Worm (Caenorhabditis elegans) whole organism, young adult: ENCODE measurements around the gene K09C6.2.
A peak's percentile ranks its signal among the peaks of the same experiment; 100 is the strongest.

Source experiments
- B0019.2 ChIP-seq: fragments of 200-800 bp; sonication (Bioruptor generic); conservative IDR thresholded peaks from 2 replicates; pipeline ENCODE4 v1.3.6; 2022; ENCODE audit warnings: missing genetic modification reagents, missing genetic modification characterization, missing compliant biosample characterization
- F57C9.4 ChIP-seq: sonication (generic microtip); optimal IDR thresholded peaks from 2 replicates; lab custom pipeline; 2017; ENCODE audit warnings: mild to moderate bottlenecking, missing genetic modification characterization, missing compliant biosample characterization
- atf-7 ChIP-seq: sonication (generic microtip); optimal IDR thresholded peaks from 2 replicates; lab custom pipeline; 2017; ENCODE audit warnings: mild to moderate bottlenecking, missing genetic modification characterization, missing compliant biosample characterization
- attf-5 ChIP-seq: fragments of 200-800 bp; sonication (Bioruptor generic); optimal IDR thresholded peaks from 2 replicates; lab custom pipeline; 2018; ENCODE audit warnings: mild to moderate bottlenecking, missing genetic modification characterization, missing compliant biosample characterization
- attf-6 ChIP-seq: fragments of 200-800 bp; sonication (Bioruptor generic); IDR thresholded peaks from 2 replicates; pipeline ENCODE4 v1.3.6; 2022; ENCODE audit warnings: missing genetic modification reagents, missing genetic modification characterization, missing compliant biosample characterization
- cebp-1 ChIP-seq, 2 experiments: fragments of 200-800 bp in 1 of 2; sonication (Bioruptor generic) in 1 of 2; sonication (generic microtip) in 1 of 2; IDR thresholded peaks in 1 of 2; optimal IDR thresholded peaks in 1 of 2; 2 replicates each; pipeline versions ENCODE4 v1.3.6 to Lab custom; 2017 to 2022; ENCODE audit warnings: missing compliant biosample characterization in 2 of 2, missing genetic modification characterization in 2 of 2, mild to moderate bottlenecking in 1 of 2, missing genetic modification reagents in 1 of 2, moderate library complexity in 1 of 2
- ceh-40 ChIP-seq: fragments of 200-800 bp; sonication (Bioruptor generic); IDR thresholded peaks from 2 replicates; pipeline ENCODE4 v1.3.6; 2022; ENCODE audit warnings: missing genetic modification characterization, missing compliant biosample characterization
- chd-7 ChIP-seq: sonication (generic microtip); optimal IDR thresholded peaks from 2 replicates; lab custom pipeline; 2016; ENCODE audit warnings: mild to moderate bottlenecking, missing genetic modification characterization, moderate library complexity, missing compliant biosample characterization
- die-1 ChIP-seq: sonication (generic microtip); optimal IDR thresholded peaks from 2 replicates; lab custom pipeline; 2016; ENCODE audit warnings: missing genotype, mild to moderate bottlenecking, missing genetic modification characterization, missing compliant biosample characterization
- dox-1 ChIP-seq: fragments of 200-800 bp; sonication (Bioruptor generic); IDR thresholded peaks from 2 replicates; pipeline ENCODE4 v1.3.6; 2022; ENCODE audit warnings: missing genetic modification reagents, missing genetic modification characterization, missing compliant biosample characterization
- dpff-1 ChIP-seq: sonication (generic microtip); optimal IDR thresholded peaks from 2 replicates; lab custom pipeline; 2017; ENCODE audit warnings: mild to moderate bottlenecking, missing genetic modification characterization, missing compliant biosample characterization
- ets-4 ChIP-seq: fragments of 200-800 bp; sonication (Bioruptor generic); optimal IDR thresholded peaks from 2 replicates; lab custom pipeline; 2018; ENCODE audit warnings: mild to moderate bottlenecking, missing genetic modification characterization, missing compliant biosample characterization
- hlh-26 ChIP-seq: fragments of 200-800 bp; sonication (Bioruptor generic); conservative IDR thresholded peaks from 2 replicates; pipeline ENCODE4 v1.3.6; 2022; ENCODE audit warnings: missing genetic modification reagents, missing genetic modification characterization, missing compliant biosample characterization
- hmg-1.2 ChIP-seq: fragments of 200-800 bp; sonication (Bioruptor generic); IDR thresholded peaks from 2 replicates; pipeline ENCODE4 v1.3.6; 2022; ENCODE audit warnings: missing genetic modification reagents, missing genetic modification characterization, missing compliant biosample characterization
- hmg-20 ChIP-seq: fragments of 200-800 bp; sonication (Bioruptor generic); IDR thresholded peaks from 2 replicates; pipeline ENCODE4 v1.3.6; 2022; ENCODE audit warnings: missing genetic modification reagents, missing genetic modification characterization, missing compliant biosample characterization
- hsf-1 ChIP-seq: fragments of 200-800 bp; sonication (Bioruptor generic); IDR thresholded peaks from 2 replicates; pipeline ENCODE4 v1.3.6; 2022; ENCODE audit warnings: missing genetic modification reagents, missing genetic modification characterization, missing compliant biosample characterization
- let-607 ChIP-seq, 2 experiments: fragments of 200-800 bp in 1 of 2; sonication (Bioruptor generic) in 1 of 2; sonication (generic microtip) in 1 of 2; optimal IDR thresholded peaks; 2 replicates each; lab custom pipeline; 2016 to 2018; ENCODE audit warnings: mild to moderate bottlenecking in 2 of 2, missing compliant biosample characterization in 2 of 2, missing genetic modification characterization in 2 of 2, moderate library complexity in 2 of 2, missing genotype in 1 of 2
- lin-54 ChIP-seq: fragments of 200-800 bp; sonication (Bioruptor generic); optimal IDR thresholded peaks from 2 replicates; lab custom pipeline; 2018; ENCODE audit warnings: mild to moderate bottlenecking, missing genetic modification characterization, missing compliant biosample characterization
- lsy-27 ChIP-seq: sonication (generic microtip); optimal IDR thresholded peaks from 2 replicates; lab custom pipeline; 2017; ENCODE audit warnings: missing genetic modification characterization, mild to moderate bottlenecking, missing compliant biosample characterization, antibody characterized with exemption, missing genotype, borderline replicate concordance; ENCODE audit not compliant: insufficient read depth
- mcd-1 ChIP-seq: fragments of 200-800 bp; sonication (Bioruptor generic); IDR thresholded peaks from 2 replicates; pipeline ENCODE4 v1.3.6; 2022; ENCODE audit warnings: missing genetic modification reagents, missing genetic modification characterization, missing compliant biosample characterization
- mxl-1 ChIP-seq: sonication (generic microtip); optimal IDR thresholded peaks from 2 replicates; lab custom pipeline; 2016; ENCODE audit warnings: missing genetic modification characterization, missing compliant biosample characterization
- nfya-1 ChIP-seq: sonication (generic microtip); optimal IDR thresholded peaks from 2 replicates; lab custom pipeline; 2017; ENCODE audit warnings: antibody characterized with exemption, missing compliant biosample characterization, missing genetic modification characterization, borderline replicate concordance; ENCODE audit not compliant: insufficient read depth
- nhr-80 ChIP-seq: sonication (generic microtip); optimal IDR thresholded peaks from 2 replicates; lab custom pipeline; 2016; ENCODE audit warnings: missing genetic modification characterization, missing compliant biosample characterization
- nhr-90 ChIP-seq: sonication (generic microtip); optimal IDR thresholded peaks from 2 replicates; lab custom pipeline; 2016; ENCODE audit warnings: missing genotype, mild to moderate bottlenecking, missing genetic modification characterization, missing compliant biosample characterization
- pbrm-1 ChIP-seq: fragments of 200-800 bp; sonication (Bioruptor generic); IDR thresholded peaks from 2 replicates; pipeline ENCODE4 v1.3.6; 2022; ENCODE audit warnings: missing genetic modification reagents, missing genetic modification characterization, missing compliant biosample characterization
- rec-8 ChIP-seq, 2 experiments: sonication (generic microtip); optimal IDR thresholded peaks; 2 replicates each; lab custom pipeline; 2016; ENCODE audit warnings: mild to moderate bottlenecking in 2 of 2, missing genetic modification characterization in 2 of 2, missing genetic modification reagents in 2 of 2, missing genotype in 2 of 2, missing biosample characterization in 1 of 2, missing compliant biosample characterization in 1 of 2, moderate library complexity in 1 of 2
- repo-1 ChIP-seq: sonication (generic microtip); optimal IDR thresholded peaks from 2 replicates; lab custom pipeline; 2017; ENCODE audit warnings: mild to moderate bottlenecking, missing genetic modification characterization, missing compliant biosample characterization
- sea-2 ChIP-seq: fragments of 200-800 bp; sonication (Bioruptor generic); IDR thresholded peaks from 2 replicates; pipeline ENCODE4 v1.3.6; 2022; ENCODE audit warnings: missing genetic modification characterization, missing compliant biosample characterization
- snpc-1.3 ChIP-seq: sonication (generic microtip); optimal IDR thresholded peaks from 2 replicates; lab custom pipeline; 2017; ENCODE audit warnings: missing genetic modification characterization, mild to moderate bottlenecking, missing compliant biosample characterization, antibody characterized with exemption, moderate library complexity, missing genotype, missing genetic modification reagents; ENCODE audit not compliant: insufficient read depth
- snpc-3.4 ChIP-seq: sonication (generic microtip); optimal IDR thresholded peaks from 2 replicates; lab custom pipeline; 2017; ENCODE audit warnings: missing genetic modification characterization, mild to moderate bottlenecking, missing compliant biosample characterization, antibody characterized with exemption, moderate library complexity, missing genotype, missing genetic modification reagents
- ztf-22 ChIP-seq: fragments of 200-800 bp; sonication (Bioruptor generic); optimal IDR thresholded peaks from 2 replicates; lab custom pipeline; 2018; ENCODE audit warnings: mild to moderate bottlenecking, missing genetic modification characterization, moderate library complexity, missing compliant biosample characterization
- ztf-6 ChIP-seq: fragments of 200-800 bp; sonication (Bioruptor generic); IDR thresholded peaks from 2 replicates; pipeline ENCODE4 v1.3.6; 2022; ENCODE audit warnings: missing genetic modification reagents, missing genetic modification characterization, missing compliant biosample characterization

Gene K09C6.2

DNA sequence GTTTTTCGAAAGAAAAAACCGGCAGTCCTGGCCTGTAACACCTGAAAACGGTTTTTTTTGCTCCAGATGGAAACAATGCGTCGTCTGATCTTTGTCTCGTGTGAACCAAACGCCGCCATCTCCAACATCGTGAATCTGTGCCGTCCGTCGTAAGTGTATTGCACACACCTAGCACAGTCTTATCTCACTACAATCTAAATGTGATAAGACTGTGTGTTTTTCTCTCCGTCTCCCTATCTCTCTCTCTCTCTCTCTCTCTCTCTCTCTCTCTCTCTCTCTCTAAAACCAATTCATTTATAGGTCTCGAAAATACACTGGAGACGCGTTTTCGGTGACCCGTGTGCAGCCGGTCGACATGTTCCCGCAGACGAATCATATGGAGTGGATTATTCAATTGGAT is 53.9 kb downstream of the K09C6.2 start:
- no peak for TF ChIP-seq ztf-6
- no peak for TF ChIP-seq repo-1 (tag; lab: Kevin White, UChicago)
- no peak for TF ChIP-seq rec-8 (tag; optimal IDR thresholded peaks at IDR 0.05; lab: Kevin White, UChicago)
- TF ChIP-seq sea-2 (GFP tag; lab: Robert Waterston, UW), result no peak
- no peak for TF ChIP-seq mxl-1 (tag; lab: Kevin White, UChicago)
- no peak for TF ChIP-seq ceh-40
- TF ChIP-seq nfya-1, result no peak
- TF ChIP-seq attf-5 (GFP tag; lab: Kevin White, UChicago), result peak; percentile 66
- no peak for TF ChIP-seq ztf-22 (GFP tag; lab: Kevin White, UChicago)
- no peak for TF ChIP-seq hmg-20
- peak; percentile 35 for TF ChIP-seq nhr-90 (tag; lab: Kevin White, UChicago)
- peak; percentile 32; the same call in 1 of the 2 replicates for TF ChIP-seq mcd-1 (GFP tag; lab: Robert Waterston, UW)
- TF ChIP-seq F57C9.4 (tag; lab: Kevin White, UChicago), result no peak
- no peak for TF ChIP-seq lsy-27 (tag; lab: Kevin White, UChicago)
- 0 out of 2 replicates have a peak, but pooled peaks have one; percentile 29 for TF ChIP-seq pbrm-1 (GFP tag; lab: Robert Waterston, UW)
- TF ChIP-seq ets-4, result peak; percentile 54
- peak; percentile 41; the same call in 1 of the 2 replicates for TF ChIP-seq dox-1 (GFP tag; lab: Robert Waterston, UW)
- TF ChIP-seq hlh-26 (GFP tag; lab: Robert Waterston, UW), result no peak
- TF ChIP-seq snpc-3.4 (tag; lab: Kevin White, UChicago), result no peak
- TF ChIP-seq lin-54, result peak; percentile 5
- no peak for TF ChIP-seq attf-6 (GFP tag; lab: Robert Waterston, UW)
- TF ChIP-seq die-1, result no peak
- peak; percentile 88 for TF ChIP-seq nhr-80 (tag; lab: Kevin White, UChicago)
- TF ChIP-seq snpc-1.3 (tag; lab: Kevin White, UChicago), result no peak
- TF ChIP-seq let-607 (tag; optimal IDR thresholded peaks at IDR 0.05; lab: Kevin White, UChicago), result peak in 1 of 2 experiments; percentile 16
- no peak for TF ChIP-seq chd-7 (tag; lab: Kevin White, UChicago)
- peak; percentile 19 for TF ChIP-seq atf-7 (tag; lab: Kevin White, UChicago)
- no peak for TF ChIP-seq cebp-1 (GFP tag; IDR thresholded peaks at IDR 0.05; lab: Robert Waterston, UW)
- peak; percentile 26 for TF ChIP-seq cebp-1 (tag; optimal IDR thresholded peaks at IDR 0.05; lab: Kevin White, UChicago)
- peak; percentile 29; the same call in 1 of the 2 replicates for TF ChIP-seq hmg-1.2 (GFP tag; lab: Robert Waterston, UW)
- TF ChIP-seq hsf-1 (GFP tag; lab: Robert Waterston, UW), result no peak

DNA sequence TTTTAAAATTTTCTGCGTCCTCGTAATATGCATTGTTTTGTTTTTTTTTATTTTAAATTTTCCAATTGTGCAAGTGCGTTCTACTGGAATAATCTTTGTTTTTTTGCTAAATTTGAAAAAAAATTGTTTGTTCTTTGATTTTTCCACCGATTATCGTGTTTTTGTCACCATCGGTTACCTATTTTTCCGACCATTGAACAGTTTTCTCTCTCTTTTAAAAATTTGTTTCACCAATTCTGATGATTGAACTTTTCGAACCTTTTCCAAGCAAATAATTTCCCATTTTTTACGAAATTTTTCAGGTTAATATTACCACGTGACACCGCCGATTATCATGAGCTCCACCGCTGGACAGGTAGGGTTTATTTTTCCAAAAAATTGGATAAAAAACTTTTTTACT is 54.8 kb downstream of the K09C6.2 start, which contains the start of gene adh-5:
adh-5 (plus strand) TSS at position 301 of the 400 bp plus-strand sequence.
- TF ChIP-seq dpff-1 (no peak), B0019.2 (no peak)
